1 fruit fly cellular context compared by ENCODE assay signal in the genomic region with DNA sequence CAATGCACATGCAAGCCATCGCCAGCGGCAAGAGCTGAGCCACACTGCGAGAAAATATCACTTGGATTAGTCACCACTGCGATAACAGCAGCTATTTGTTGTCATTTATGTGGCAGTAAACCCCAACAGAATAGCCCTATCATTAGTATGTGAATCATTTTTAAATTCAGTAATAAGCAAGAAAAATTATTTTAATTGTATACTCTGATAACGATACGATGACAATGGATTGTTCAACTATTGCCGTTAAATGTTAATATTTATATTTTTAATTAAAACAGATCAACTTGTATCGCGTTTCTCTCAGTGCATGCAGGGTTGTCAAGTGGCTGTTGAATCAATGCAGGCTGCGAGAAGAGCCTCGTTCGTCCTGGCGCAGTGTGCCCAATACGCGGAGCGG.
A peak's percentile ranks its signal among the peaks of the same experiment; 100 is the strongest.
TF ChIP-seq lines count a peak whose summit lies in the region.

No protein-coding gene starts in this region.

TF ChIP-seq in whole organism, embryonic, 481 proteins besides CTCF, POLR2A, EP300 and RAD21 (continued from another document):
- peak; percentile 25 for TF ChIP-seq nmo (GFP tag; optimal IDR thresholded peaks at IDR 0.05; lab: Kevin White, UChicago)
- no peak for TF ChIP-seq ftz-f1 (GFP tag; optimal IDR thresholded peaks at IDR 0.05; lab: Kevin White, UChicago)
- TF ChIP-seq jigr1 (GFP tag; IDR thresholded peaks at IDR 0.05; lab: Robert Waterston, UW) = no peak
- TF ChIP-seq wdn (GFP tag; IDR thresholded peaks at IDR 0.05; lab: Robert Waterston, UW) = no peak
- TF ChIP-seq CG3838 (GFP tag; optimal IDR thresholded peaks at IDR 0.05; lab: Kevin White, UChicago) = no peak
- peak; percentile 45 for TF ChIP-seq dmrt99B (tag; optimal IDR thresholded peaks at IDR 0.05; lab: Kevin White, UChicago)
- no peak for TF ChIP-seq Scr (GFP tag; IDR thresholded peaks at IDR 0.05; lab: Robert Waterston, UW; ENCODE audit: partially characterized antibody)
- TF ChIP-seq CG2129 (GFP tag; IDR thresholded peaks at IDR 0.05; lab: Robert Waterston, UW; ENCODE audit: partially characterized antibody) = no peak
- TF ChIP-seq kay (GFP tag; optimal IDR thresholded peaks at IDR 0.05; lab: Kevin White, UChicago) = no peak
- no peak for TF ChIP-seq gro (GFP tag; optimal IDR thresholded peaks at IDR 0.05; lab: Kevin White, UChicago)
- no peak for TF ChIP-seq Abd-B (GFP tag; optimal IDR thresholded peaks at IDR 0.05; lab: Kevin White, UChicago)
- no peak for TF ChIP-seq aop (GFP tag; IDR thresholded peaks at IDR 0.05; lab: Robert Waterston, UW)
- TF ChIP-seq CG10147 (GFP tag; optimal IDR thresholded peaks at IDR 0.05; lab: Kevin White, UChicago) = peak; percentile 0
- TF ChIP-seq phol (tag; optimal IDR thresholded peaks at IDR 0.05; lab: Kevin White, UChicago) = peak; percentile 34
- no peak for TF ChIP-seq CG1792 (GFP tag; optimal IDR thresholded peaks at IDR 0.05; lab: Kevin White, UChicago)
- TF ChIP-seq dysf (GFP tag; IDR thresholded peaks at IDR 0.05; lab: Robert Waterston, UW) = 0 out of 3 replicates have a peak, but pooled peaks have one; percentile 17
- TF ChIP-seq CG6765 (GFP tag; optimal IDR thresholded peaks at IDR 0.05; lab: Kevin White, UChicago) = no peak
- peak; percentile 10 for TF ChIP-seq CG15269 (tag; optimal IDR thresholded peaks at IDR 0.05; lab: Kevin White, UChicago)
- TF ChIP-seq CG16863 (GFP tag; optimal IDR thresholded peaks at IDR 0.05; lab: Kevin White, UChicago) = no peak
- TF ChIP-seq ara (GFP tag; IDR thresholded peaks at IDR 0.05; lab: Robert Waterston, UW) = no peak
- TF ChIP-seq CG6683 (GFP tag; optimal IDR thresholded peaks at IDR 0.05; lab: Kevin White, UChicago) = no peak
- TF ChIP-seq sqz (GFP tag; optimal IDR thresholded peaks at IDR 0.05; lab: Kevin White, UChicago) = no peak
- peak; percentile 11 for TF ChIP-seq CG15514 (GFP tag; optimal IDR thresholded peaks at IDR 0.05; lab: Kevin White, UChicago)
- TF ChIP-seq CG10959 (GFP tag; IDR thresholded peaks at IDR 0.05; lab: Robert Waterston, UW) = no peak
- no peak for TF ChIP-seq CG6813 (GFP tag; optimal IDR thresholded peaks at IDR 0.05; lab: Kevin White, UChicago)
- TF ChIP-seq CG7786 (GFP tag; optimal IDR thresholded peaks at IDR 0.05; lab: Kevin White, UChicago) = no peak
- no peak for TF ChIP-seq CG1233 (GFP tag; optimal IDR thresholded peaks at IDR 0.05; lab: Kevin White, UChicago)
- TF ChIP-seq Sox102F (GFP tag; optimal IDR thresholded peaks at IDR 0.05; lab: Kevin White, UChicago) = peak; percentile 27
- TF ChIP-seq CG12659 (GFP tag; optimal IDR thresholded peaks at IDR 0.05; lab: Kevin White, UChicago) = no peak
- no peak for TF ChIP-seq Ada2b (GFP tag; IDR thresholded peaks at IDR 0.05; lab: Robert Waterston, UW)
- no peak for TF ChIP-seq CG9932 (GFP tag; IDR thresholded peaks at IDR 0.05; lab: Robert Waterston, UW)
- no peak for TF ChIP-seq CG8478 (optimal IDR thresholded peaks at IDR 0.05; lab: Kevin White, UChicago)
- peak; percentile 46 for TF ChIP-seq gem (tag; optimal IDR thresholded peaks at IDR 0.05; lab: Kevin White, UChicago)
- TF ChIP-seq CG30403 (GFP tag; optimal IDR thresholded peaks at IDR 0.05; lab: Kevin White, UChicago) = peak; percentile 35
- TF ChIP-seq CG1603 (tag; optimal IDR thresholded peaks at IDR 0.05; lab: Kevin White, UChicago) = peak; percentile 23
- TF ChIP-seq YL-1 (GFP tag; optimal IDR thresholded peaks at IDR 0.05; lab: Kevin White, UChicago) = no peak
- peak; percentile 2 for TF ChIP-seq CG2120 (GFP tag; optimal IDR thresholded peaks at IDR 0.05; lab: Kevin White, UChicago)
- no peak for TF ChIP-seq CG4404 (GFP tag; IDR thresholded peaks at IDR 0.05; lab: Robert Waterston, UW)
- TF ChIP-seq CG17385 (GFP tag; optimal IDR thresholded peaks at IDR 0.05; lab: Kevin White, UChicago) = no peak
- TF ChIP-seq CG10209 (GFP tag; optimal IDR thresholded peaks at IDR 0.05; lab: Kevin White, UChicago) = no peak
- TF ChIP-seq CG34422 (GFP tag; IDR thresholded peaks at IDR 0.05; lab: Robert Waterston, UW) = no peak
- TF ChIP-seq ssp (GFP tag; IDR thresholded peaks at IDR 0.05; lab: Robert Waterston, UW) = no peak
- no peak for TF ChIP-seq Gsc (GFP tag; IDR thresholded peaks at IDR 0.05; lab: Robert Waterston, UW)
- peak; percentile 7; the same call in 1 of the 2 replicates for TF ChIP-seq Xrp1 (GFP tag; IDR thresholded peaks at IDR 0.05; lab: Robert Waterston, UW)
- TF ChIP-seq CG9215 (GFP tag; IDR thresholded peaks at IDR 0.05; lab: Robert Waterston, UW) = no peak
- no peak for TF ChIP-seq zen (tag; optimal IDR thresholded peaks at IDR 0.05; lab: Kevin White, UChicago)
- TF ChIP-seq exex (tag; optimal IDR thresholded peaks at IDR 0.05; lab: Kevin White, UChicago) = no peak
- TF ChIP-seq CG18599 (GFP tag; optimal IDR thresholded peaks at IDR 0.05; lab: Kevin White, UChicago) = no peak
- no peak for TF ChIP-seq CG10654 (GFP tag; optimal IDR thresholded peaks at IDR 0.05; lab: Kevin White, UChicago)
- no peak for TF ChIP-seq Atf3 (GFP tag; optimal IDR thresholded peaks at IDR 0.05; lab: Kevin White, UChicago)
- TF ChIP-seq Mrtf (GFP tag; IDR thresholded peaks at IDR 0.05; lab: Robert Waterston, UW) = no peak
- TF ChIP-seq sna (GFP tag; IDR thresholded peaks at IDR 0.05; lab: Robert Waterston, UW; ENCODE audit: partially characterized antibody) = no peak
- TF ChIP-seq Pdp1 (GFP tag; optimal IDR thresholded peaks at IDR 0.05; lab: Kevin White, UChicago) = no peak
- TF ChIP-seq Med (GFP tag; lab: Kevin White, UChicago) = peak; percentile 13
- no peak for TF ChIP-seq CG32532 (GFP tag; IDR thresholded peaks at IDR 0.05; lab: Robert Waterston, UW)
- TF ChIP-seq CG4424 (GFP tag; optimal IDR thresholded peaks at IDR 0.05; lab: Kevin White, UChicago) = no peak
- TF ChIP-seq jing (GFP tag; optimal IDR thresholded peaks at IDR 0.05; lab: Kevin White, UChicago) = no peak
- TF ChIP-seq Meics (GFP tag; optimal IDR thresholded peaks at IDR 0.05; lab: Kevin White, UChicago) = peak; percentile 17
- no peak for TF ChIP-seq bab2 (GFP tag; optimal IDR thresholded peaks at IDR 0.05; lab: Kevin White, UChicago)
- TF ChIP-seq org-1 (GFP tag; optimal IDR thresholded peaks at IDR 0.05; lab: Kevin White, UChicago) = no peak
- TF ChIP-seq Hr51 (GFP tag; optimal IDR thresholded peaks at IDR 0.05; lab: Kevin White, UChicago) = peak in 1 of 2 experiments; percentile 49
- no peak for TF ChIP-seq sd (tag; optimal IDR thresholded peaks at IDR 0.05; lab: Kevin White, UChicago)
- no peak for TF ChIP-seq CG18764 (GFP tag; optimal IDR thresholded peaks at IDR 0.05; lab: Kevin White, UChicago)
- TF ChIP-seq CG14710 (tag; optimal IDR thresholded peaks at IDR 0.05; lab: Kevin White, UChicago) = no peak
- no peak for TF ChIP-seq schlank (tag; optimal IDR thresholded peaks at IDR 0.05; lab: Kevin White, UChicago)
- no peak for TF ChIP-seq Fer1 (GFP tag; optimal IDR thresholded peaks at IDR 0.05; lab: Kevin White, UChicago)
- no peak for TF ChIP-seq dmrt11E (tag; optimal IDR thresholded peaks at IDR 0.05; lab: Kevin White, UChicago)
- TF ChIP-seq sens (GFP tag; lab: Kevin White, UChicago) = peak; percentile 75
- no peak for TF ChIP-seq CG9609 (GFP tag; optimal IDR thresholded peaks at IDR 0.05; lab: Kevin White, UChicago)
- TF ChIP-seq Mad (GFP tag; optimal IDR thresholded peaks at IDR 0.05; lab: Kevin White, UChicago) = no peak
- no peak for TF ChIP-seq Bgb (GFP tag; IDR thresholded peaks at IDR 0.05; lab: Robert Waterston, UW; ENCODE audit: partially characterized antibody)
- TF ChIP-seq oc (tag; optimal IDR thresholded peaks at IDR 0.05; lab: Kevin White, UChicago) = no peak
- TF ChIP-seq eve (GFP tag; optimal IDR thresholded peaks at IDR 0.05; lab: Kevin White, UChicago) = no peak
- no peak for TF ChIP-seq CG13424 (tag; optimal IDR thresholded peaks at IDR 0.05; lab: Kevin White, UChicago)
- TF ChIP-seq ham (GFP tag; IDR thresholded peaks at IDR 0.05; lab: Robert Waterston, UW) = no peak
- TF ChIP-seq Atf6 (GFP tag; IDR thresholded peaks at IDR 0.05; lab: Robert Waterston, UW) = no peak
- TF ChIP-seq CG10321 (GFP tag; IDR thresholded peaks at IDR 0.05; lab: Robert Waterston, UW) = no peak
- TF ChIP-seq Dll (GFP tag; IDR thresholded peaks at IDR 0.05; lab: Robert Waterston, UW; ENCODE audit: partially characterized antibody) = no peak
- no peak for TF ChIP-seq vnd (GFP tag; IDR thresholded peaks at IDR 0.05; lab: Robert Waterston, UW; ENCODE audit: partially characterized antibody)
- no peak for TF ChIP-seq gt (GFP tag; IDR thresholded peaks at IDR 0.05; lab: Robert Waterston, UW)
- peak; percentile 18 for TF ChIP-seq CG2712 (tag; optimal IDR thresholded peaks at IDR 0.05; lab: Kevin White, UChicago)
- no peak for TF ChIP-seq CG6254 (GFP tag; optimal IDR thresholded peaks at IDR 0.05; lab: Kevin White, UChicago)
- TF ChIP-seq CG4730 (GFP tag; IDR thresholded peaks at IDR 0.05; lab: Robert Waterston, UW) = no peak
- no peak for TF ChIP-seq CG34224 (GFP tag; IDR thresholded peaks at IDR 0.05; lab: Robert Waterston, UW; ENCODE audit: partially characterized antibody)
- TF ChIP-seq CG11723 (GFP tag; optimal IDR thresholded peaks at IDR 0.05; lab: Kevin White, UChicago) = no peak
- TF ChIP-seq H15 (GFP tag; IDR thresholded peaks at IDR 0.05; lab: Robert Waterston, UW) = no peak
- TF ChIP-seq cg (GFP tag; optimal IDR thresholded peaks at IDR 0.05; lab: Kevin White, UChicago) = no peak
- TF ChIP-seq ci (GFP tag; IDR thresholded peaks at IDR 0.05; lab: Robert Waterston, UW) = no peak
- TF ChIP-seq Sry-β (GFP tag; optimal IDR thresholded peaks at IDR 0.05; lab: Kevin White, UChicago) = no peak
- TF ChIP-seq toy (GFP tag; IDR thresholded peaks at IDR 0.05; lab: Robert Waterston, UW) = no peak
- TF ChIP-seq D19B (GFP tag; optimal IDR thresholded peaks at IDR 0.05; lab: Kevin White, UChicago) = no peak
- no peak for TF ChIP-seq bigmax (GFP tag; optimal IDR thresholded peaks at IDR 0.05; lab: Kevin White, UChicago)
- no peak for TF ChIP-seq tap (tag; optimal IDR thresholded peaks at IDR 0.05; lab: Kevin White, UChicago)
- peak; percentile 33 for TF ChIP-seq bcd (GFP tag; optimal IDR thresholded peaks at IDR 0.05; lab: Kevin White, UChicago)
- no peak for TF ChIP-seq lmd (GFP tag; IDR thresholded peaks at IDR 0.05; lab: Robert Waterston, UW)
- TF ChIP-seq CG43689 (GFP tag; IDR thresholded peaks at IDR 0.05; lab: Robert Waterston, UW) = no peak
- no peak for TF ChIP-seq prd (optimal IDR thresholded peaks at IDR 0.05; lab: Kevin White, UChicago)
- peak; percentile 13; the same call in 1 of the 3 replicates for TF ChIP-seq prd (GFP tag; IDR thresholded peaks at IDR 0.05; lab: Robert Waterston, UW)
- TF ChIP-seq CG9797 (GFP tag; optimal IDR thresholded peaks at IDR 0.05; lab: Kevin White, UChicago) = no peak
- TF ChIP-seq lilli (GFP tag; optimal IDR thresholded peaks at IDR 0.05; lab: Kevin White, UChicago) = no peak
- no peak for TF ChIP-seq CG4328 (GFP tag; optimal IDR thresholded peaks at IDR 0.05; lab: Kevin White, UChicago)
- no peak for TF ChIP-seq cwo (GFP tag; optimal IDR thresholded peaks at IDR 0.05; lab: Kevin White, UChicago)
- no peak for TF ChIP-seq sob (GFP tag; IDR thresholded peaks at IDR 0.05; lab: Robert Waterston, UW)
- TF ChIP-seq CG2199 (GFP tag; IDR thresholded peaks at IDR 0.05; lab: Robert Waterston, UW) = no peak
- TF ChIP-seq bowl (GFP tag; IDR thresholded peaks at IDR 0.05; lab: Robert Waterston, UW) = no peak
- TF ChIP-seq abd-A (tag; optimal IDR thresholded peaks at IDR 0.05; lab: Kevin White, UChicago) = no peak
- TF ChIP-seq CG12219 (GFP tag; optimal IDR thresholded peaks at IDR 0.05; lab: Kevin White, UChicago) = no peak
- no peak for TF ChIP-seq tup (GFP tag; optimal IDR thresholded peaks at IDR 0.05; lab: Kevin White, UChicago)
- no peak for TF ChIP-seq gsb-n (tag; optimal IDR thresholded peaks at IDR 0.05; lab: Kevin White, UChicago)
- no peak for TF ChIP-seq trem (tag; optimal IDR thresholded peaks at IDR 0.05; lab: Kevin White, UChicago)
- TF ChIP-seq lbe (GFP tag; optimal IDR thresholded peaks at IDR 0.05; lab: Kevin White, UChicago) = no peak
- TF ChIP-seq NFAT (GFP tag; IDR thresholded peaks at IDR 0.05; lab: Robert Waterston, UW) = no peak
- TF ChIP-seq CG2678 (tag; optimal IDR thresholded peaks at IDR 0.05; lab: Kevin White, UChicago) = peak; percentile 37
- TF ChIP-seq CG17186 (GFP tag; optimal IDR thresholded peaks at IDR 0.05; lab: Kevin White, UChicago) = no peak
- no peak for TF ChIP-seq twi (tag; optimal IDR thresholded peaks at IDR 0.05; lab: Kevin White, UChicago)
- no peak for TF ChIP-seq ERR (GFP tag; optimal IDR thresholded peaks at IDR 0.05; lab: Kevin White, UChicago)
- TF ChIP-seq Dbx (GFP tag; IDR thresholded peaks at IDR 0.05; lab: Robert Waterston, UW) = 0 out of 3 replicates have a peak, but pooled peaks have one; percentile 14
- TF ChIP-seq esg (GFP tag; conservative IDR thresholded peaks at IDR 0.05; lab: Robert Waterston, UW) = no peak
- peak; percentile 13 for TF ChIP-seq ind (GFP tag; optimal IDR thresholded peaks at IDR 0.05; lab: Kevin White, UChicago)
- TF ChIP-seq CG16779 (GFP tag; IDR thresholded peaks at IDR 0.05; lab: Robert Waterston, UW) = no peak
- no peak for TF ChIP-seq pum (GFP tag; optimal IDR thresholded peaks at IDR 0.05; lab: Kevin White, UChicago)
- peak; percentile 37 for TF ChIP-seq CG7839 (tag; optimal IDR thresholded peaks at IDR 0.05; lab: Kevin White, UChicago)
- no peak for TF ChIP-seq chn (GFP tag; optimal IDR thresholded peaks at IDR 0.05; lab: Kevin White, UChicago)
- TF ChIP-seq CG13624 (GFP tag; optimal IDR thresholded peaks at IDR 0.05; lab: Kevin White, UChicago) = no peak
- TF ChIP-seq bbx (GFP tag; IDR thresholded peaks at IDR 0.05; lab: Robert Waterston, UW; ENCODE audit: partially characterized antibody) = no peak
- TF ChIP-seq Neu2 (GFP tag; optimal IDR thresholded peaks at IDR 0.05; lab: Kevin White, UChicago; ENCODE audit: borderline replicate concordance) = no peak
- TF ChIP-seq CG12104 (GFP tag; optimal IDR thresholded peaks at IDR 0.05; lab: Kevin White, UChicago) = no peak
- no peak for TF ChIP-seq grn (GFP tag; optimal IDR thresholded peaks at IDR 0.05; lab: Kevin White, UChicago)
